Fruit fly (Drosophila melanogaster): ENCODE data around the gene CG17770.

CG17770 gene

dm6 chr3R:25855594-25856305 lies 44.0 kb downstream of the CG17770 start, which contains the start of gene CG5890:
TSS of gene CG5890 (plus strand) at chr3R:25856154.
- TF ChIP-seq EcR (GFP tag; optimal IDR thresholded peaks at IDR 0.05) (no peak), Pif1B (GFP tag; optimal IDR thresholded peaks at IDR 0.05) (no peak), CG12605 (GFP tag; IDR thresholded peaks at IDR 0.05) (no peak), rn (GFP tag; IDR thresholded peaks at IDR 0.05) (no peak), CG32121 (GFP tag; IDR thresholded peaks at IDR 0.05) (no peak), CG17806 (tag; optimal IDR thresholded peaks at IDR 0.05) (no peak), CG14655 (GFP tag; optimal IDR thresholded peaks at IDR 0.05) (peak; percentile 39), CG8301 (tag; optimal IDR thresholded peaks at IDR 0.05) (peak; percentile 9), CG15710 (tag; optimal IDR thresholded peaks at IDR 0.05) (no peak), CG8159 (tag; optimal IDR thresholded peaks at IDR 0.05) (peak; percentile 49), gl (tag; optimal IDR thresholded peaks at IDR 0.05) (no peak), Snoo (tag; optimal IDR thresholded peaks at IDR 0.05) (no peak), CG4496 (GFP tag; IDR thresholded peaks at IDR 0.05) (no peak), Pif1A (GFP tag; optimal IDR thresholded peaks at IDR 0.05) (no peak), CG10348 (GFP tag; IDR thresholded peaks at IDR 0.05) (no peak), CG9948 (tag; optimal IDR thresholded peaks at IDR 0.05) (no peak), D1 (tag; optimal IDR thresholded peaks at IDR 0.05) (no peak), fd96Ca (GFP tag; IDR thresholded peaks at IDR 0.05) (no peak), Ets98B (GFP tag; IDR thresholded peaks at IDR 0.05) (no peak)
